Worm (Caenorhabditis elegans) whole organism, L2 larva: ENCODE data around the gene cutl-27.

Source experiments
- C34F6.9 ChIP-seq: fragments of 150-350 bp; optimal IDR thresholded peaks from 2 replicates; lab custom pipeline; 2014; ENCODE audit warnings: missing biosample characterization, missing genetic modification characterization
- F13H6.1 ChIP-seq: sonication (generic microtip); optimal IDR thresholded peaks from 2 replicates; lab custom pipeline; 2016; ENCODE audit warnings: missing genetic modification characterization, missing compliant biosample characterization
- R02D3.7 ChIP-seq: fragments of 150-350 bp; optimal IDR thresholded peaks from 2 replicates; lab custom pipeline; 2014; ENCODE audit warnings: missing biosample characterization, missing genetic modification characterization
- Y55F3AM.14 ChIP-seq: fragments of 200-800 bp; sonication (Bioruptor generic); optimal IDR thresholded peaks from 2 replicates; lab custom pipeline; 2018; ENCODE audit warnings: mild to moderate bottlenecking, missing genetic modification characterization, missing compliant biosample characterization
- ama-1 ChIP-seq: fragments of 150-350 bp; optimal IDR thresholded peaks from 2 replicates; lab custom pipeline; 2018; ENCODE audit warnings: inconsistent platforms
- blmp-1 ChIP-seq: sonication (generic microtip); optimal IDR thresholded peaks from 2 replicates; lab custom pipeline; 2017; ENCODE audit warnings: missing genetic modification characterization, mild to moderate bottlenecking, missing compliant biosample characterization, antibody characterized with exemption, moderate library complexity; ENCODE audit not compliant: insufficient read depth
- ceh-16 ChIP-seq: fragments of 150-350 bp; optimal IDR thresholded peaks from 2 replicates; lab custom pipeline; 2014; ENCODE audit warnings: missing biosample characterization, missing genetic modification characterization
- crh-2 ChIP-seq: sonication (generic microtip); optimal IDR thresholded peaks from 2 replicates; lab custom pipeline; 2017; ENCODE audit warnings: missing biosample characterization, missing genetic modification characterization
- dmd-4 ChIP-seq: sonication (generic microtip); optimal IDR thresholded peaks from 2 replicates; lab custom pipeline; 2017; ENCODE audit warnings: missing biosample characterization, missing genetic modification characterization
- elt-1 ChIP-seq: fragments of 150-350 bp; optimal IDR thresholded peaks from 2 replicates; lab custom pipeline; 2014; ENCODE audit warnings: missing biosample characterization, missing genetic modification characterization
- fos-1 ChIP-seq: fragments of 150-350 bp; optimal IDR thresholded peaks from 2 replicates; lab custom pipeline; 2014; ENCODE audit warnings: missing biosample characterization, missing genetic modification characterization
- gmeb-1 ChIP-seq: fragments of 150-350 bp; optimal IDR thresholded peaks from 2 replicates; lab custom pipeline; 2014; ENCODE audit warnings: missing biosample characterization, missing genetic modification characterization
- lin-13 ChIP-seq: fragments of 150-350 bp; optimal IDR thresholded peaks from 2 replicates; lab custom pipeline; 2014; ENCODE audit warnings: missing biosample characterization, missing genetic modification reagents, missing genetic modification characterization
- lin-39 ChIP-seq: fragments of 150-350 bp; optimal IDR thresholded peaks from 2 replicates; lab custom pipeline; 2014; ENCODE audit warnings: missing biosample characterization, missing genetic modification reagents, missing genetic modification characterization
- lsy-2 ChIP-seq, 2 experiments: fragments of 150-350 bp in 1 of 2; sonication (generic microtip) in 1 of 2; optimal IDR thresholded peaks; 2 replicates each; lab custom pipeline; 2014 to 2017; ENCODE audit warnings: missing biosample characterization in 2 of 2, missing genetic modification characterization in 2 of 2
- mdl-1 ChIP-seq, 2 experiments: fragments of 150-350 bp in 1 of 2; sonication (generic microtip) in 1 of 2; optimal IDR thresholded peaks; 2 replicates each; lab custom pipeline; 2017; ENCODE audit warnings: missing biosample characterization in 2 of 2, missing genetic modification characterization in 2 of 2
- nhr-10 ChIP-seq: sonication (generic microtip); optimal IDR thresholded peaks from 2 replicates; lab custom pipeline; 2017; ENCODE audit warnings: missing biosample characterization, missing genetic modification characterization
- nhr-11 ChIP-seq: fragments of 150-350 bp; optimal IDR thresholded peaks from 2 replicates; lab custom pipeline; 2014; ENCODE audit warnings: missing biosample characterization, missing genetic modification characterization
- nhr-21 ChIP-seq: fragments of 150-350 bp; optimal IDR thresholded peaks from 2 replicates; lab custom pipeline; 2014; ENCODE audit warnings: missing biosample characterization, missing genetic modification characterization
- nhr-23 ChIP-seq: fragments of 150-350 bp; optimal IDR thresholded peaks from 2 replicates; lab custom pipeline; 2014; ENCODE audit warnings: missing biosample characterization, missing genetic modification reagents, missing genetic modification characterization
- nhr-237 ChIP-seq: fragments of 150-350 bp; optimal IDR thresholded peaks from 2 replicates; lab custom pipeline; 2014; ENCODE audit warnings: missing biosample characterization, missing genetic modification characterization
- nhr-25 ChIP-seq: fragments of 150-350 bp; sonication (generic microtip); optimal IDR thresholded peaks from 3 replicates; lab custom pipeline; 2014; ENCODE audit warnings: missing biosample characterization, missing genetic modification characterization
- nhr-77 ChIP-seq: fragments of 150-350 bp; optimal IDR thresholded peaks from 2 replicates; lab custom pipeline; 2014; ENCODE audit warnings: missing biosample characterization, missing genetic modification characterization
- peb-1 ChIP-seq: fragments of 150-350 bp; optimal IDR thresholded peaks from 2 replicates; lab custom pipeline; 2014; ENCODE audit warnings: missing biosample characterization, missing genetic modification characterization
- skn-1 ChIP-seq: sonication (generic microtip); optimal IDR thresholded peaks from 2 replicates; lab custom pipeline; 2017; ENCODE audit warnings: missing biosample characterization, missing genetic modification characterization
- sma-9 ChIP-seq, 2 experiments: fragments of 150-350 bp in 1 of 2; sonication (generic microtip) in 1 of 2; optimal IDR thresholded peaks; 2 replicates each; lab custom pipeline; 2014 to 2016; ENCODE audit warnings: missing genetic modification characterization in 2 of 2, mild to moderate bottlenecking in 1 of 2, missing biosample characterization in 1 of 2, missing compliant biosample characterization in 1 of 2, missing genetic modification reagents in 1 of 2, moderate library complexity in 1 of 2
- snpc-4 ChIP-seq: fragments of 150-350 bp; optimal IDR thresholded peaks from 2 replicates; lab custom pipeline; 2014; ENCODE audit warnings: missing biosample characterization, missing genetic modification characterization
- unc-39 ChIP-seq: fragments of 150-350 bp; optimal IDR thresholded peaks from 2 replicates; lab custom pipeline; 2014; ENCODE audit warnings: missing biosample characterization, missing genetic modification characterization
- unc-55 ChIP-seq: fragments of 150-350 bp; sonication (generic microtip); optimal IDR thresholded peaks from 3 replicates; lab custom pipeline; 2014; ENCODE audit warnings: missing biosample characterization, missing genetic modification reagents, missing genetic modification characterization
- unc-62 ChIP-seq: fragments of 150-350 bp; optimal IDR thresholded peaks from 2 replicates; lab custom pipeline; 2014; ENCODE audit warnings: missing biosample characterization, missing genetic modification reagents, missing genetic modification characterization
- zag-1 ChIP-seq: fragments of 150-350 bp; optimal IDR thresholded peaks from 2 replicates; lab custom pipeline; 2014; ENCODE audit warnings: missing biosample characterization, missing genetic modification characterization
- ztf-1 ChIP-seq: fragments of 200-800 bp; sonication (Bioruptor generic); conservative IDR thresholded peaks from 2 replicates; pipeline ENCODE4 v1.3.6; 2022; ENCODE audit warnings: missing genetic modification characterization, missing compliant biosample characterization
- ztf-11 ChIP-seq: sonication (generic microtip); optimal IDR thresholded peaks from 2 replicates; lab custom pipeline; 2017; ENCODE audit warnings: missing biosample characterization, missing genetic modification characterization
- ztf-4 ChIP-seq: fragments of 150-350 bp; optimal IDR thresholded peaks from 2 replicates; lab custom pipeline; 2014; ENCODE audit warnings: missing biosample characterization, missing genetic modification characterization

cutl-27 gene

ce11 chrIV:11858142-11858541, 20.2 kb upstream of the cutl-27 start, which contains the start of gene let-92:
let-92 (plus strand) TSS chrIV:11858442.
- TF ChIP-seq nhr-11 (tag; lab: Kevin White, UChicago), result no peak
- no peak for TF ChIP-seq sma-9 (GFP tag; optimal IDR thresholded peaks at IDR 0.05; lab: Kevin White, UChicago)
- TF ChIP-seq sma-9 (tag; optimal IDR thresholded peaks at IDR 0.05; lab: Kevin White, UChicago), result no peak
- no peak for TF ChIP-seq elt-1 (tag; lab: Kevin White, UChicago)
- no peak for TF ChIP-seq mdl-1 (tag; optimal IDR thresholded peaks at IDR 0.05; lab: Kevin White, UChicago)

ce11 chrIV:11859995-11860605, 18.2 kb upstream of the cutl-27 start, which contains the start of gene mob-1:
mob-1 (plus strand) TSS chrIV:11860555.
- no peak for TF ChIP-seq snpc-4 (tag; lab: Kevin White, UChicago)
- peak; percentile 10 for TF ChIP-seq nhr-21 (tag; lab: Kevin White, UChicago)
- TF ChIP-seq nhr-25 (tag; lab: Kevin White, UChicago), result peak; percentile 15
- peak; percentile 49 for TF ChIP-seq unc-55 (GFP tag; lab: Kevin White, UChicago)
- peak; percentile 24 for TF ChIP-seq crh-2 (tag; lab: Kevin White, UChicago)
- TF ChIP-seq skn-1, result no peak
- TF ChIP-seq blmp-1, result peak; percentile 8
- TF ChIP-seq nhr-10, result no peak
- no peak for TF ChIP-seq lin-13

- peak; percentile 12 for TF ChIP-seq F13H6.1 (tag; lab: Kevin White, UChicago)
- no peak for TF ChIP-seq dmd-4 (tag; lab: Kevin White, UChicago)
- no peak for TF ChIP-seq unc-62 (GFP tag; lab: Kevin White, UChicago)
- peak; percentile 2 for TF ChIP-seq C34F6.9 (tag; lab: Kevin White, UChicago)
- TF ChIP-seq crh-2 (tag; lab: Kevin White, UChicago), result no peak
- TF ChIP-seq fos-1 (tag; lab: Kevin White, UChicago), result peak; percentile 42
- no peak for TF ChIP-seq ztf-4
- TF ChIP-seq nhr-237, result no peak
- no peak for TF ChIP-seq zag-1 (tag; lab: Kevin White, UChicago)
- no peak for TF ChIP-seq gmeb-1
- no peak for TF ChIP-seq unc-39 (tag; lab: Kevin White, UChicago)
- TF ChIP-seq lsy-2 (tag; optimal IDR thresholded peaks at IDR 0.05; lab: Kevin White, UChicago), result no peak
- TF ChIP-seq skn-1, result no peak
- no peak for TF ChIP-seq nhr-25 (tag; lab: Kevin White, UChicago)
These were observed 14.9 kb upstream of the cutl-27 start for ce11 chrIV:11863428-11863827.

ce11 chrIV:11864226-11864625, 14.1 kb upstream of the cutl-27 start, which contains the start of gene trpa-1:
trpa-1 (plus strand) TSS chrIV:11864526.
- no peak for TF ChIP-seq ztf-11
- no peak for TF ChIP-seq elt-1 (tag; lab: Kevin White, UChicago)
- TF ChIP-seq nhr-237, result no peak
- no peak for TF ChIP-seq ama-1
- TF ChIP-seq nhr-77 (tag; lab: Kevin White, UChicago), result no peak
- no peak for TF ChIP-seq nhr-10
- TF ChIP-seq lin-39 (tag; lab: Kevin White, UChicago), result no peak
- no peak for TF ChIP-seq nhr-23 (tag; lab: Kevin White, UChicago)
- TF ChIP-seq peb-1, result no peak
- no peak for TF ChIP-seq C34F6.9 (tag; lab: Kevin White, UChicago)
- TF ChIP-seq lin-13, result no peak
- TF ChIP-seq zag-1 (tag; lab: Kevin White, UChicago), result no peak
- no peak for TF ChIP-seq nhr-21 (tag; lab: Kevin White, UChicago)
- no peak for TF ChIP-seq ceh-16

- TF ChIP-seq snpc-4 (tag; lab: Kevin White, UChicago) (no peak), unc-39 (tag; lab: Kevin White, UChicago) (no peak), ztf-1 (GFP tag; lab: Robert Waterston, UW) (no peak), nhr-25 (tag; lab: Kevin White, UChicago) (no peak), ztf-4 (no peak), mdl-1 (tag; optimal IDR thresholded peaks at IDR 0.05; lab: Kevin White, UChicago) (no peak), nhr-23 (tag; lab: Kevin White, UChicago) (no peak), nhr-10 (no peak), gmeb-1 (no peak), Y55F3AM.14 (no peak), unc-62 (GFP tag; lab: Kevin White, UChicago) (no peak), crh-2 (tag; lab: Kevin White, UChicago) (no peak), R02D3.7 (tag; lab: Kevin White, UChicago) (no peak)
These were observed 10.6 kb upstream of the cutl-27 start for ce11 chrIV:11867652-11868232.
